Fruit fly (Drosophila melanogaster): Measurements from ENCODE around the gene p130CAS.
A peak's percentile ranks its signal among the peaks of the same experiment; 100 is the strongest.

The p130CAS gene

DNA sequence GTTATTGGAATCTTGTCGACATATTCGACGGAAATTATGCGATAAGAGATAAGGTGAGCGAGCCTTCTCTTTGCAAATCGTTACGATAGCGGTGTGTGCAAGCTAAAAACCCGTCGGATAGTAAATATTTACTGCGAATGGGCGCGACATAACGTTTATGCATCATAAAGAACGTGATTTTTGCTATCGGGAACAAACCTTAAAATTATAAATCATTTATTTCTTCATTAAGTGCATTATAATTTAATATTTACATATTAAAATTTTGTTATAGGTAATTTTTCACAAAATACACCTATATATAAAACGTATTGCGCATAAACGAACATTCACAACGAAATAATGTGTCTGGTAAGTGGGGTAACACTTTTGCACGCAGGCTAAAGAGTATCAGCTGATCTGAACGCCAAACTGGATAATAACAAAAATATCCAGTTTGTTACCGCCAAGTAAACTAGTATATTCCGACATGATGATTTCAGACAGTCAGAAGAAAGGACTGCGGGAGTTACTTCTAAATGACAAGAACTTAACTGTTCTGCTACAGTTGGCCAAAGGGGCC, 53.1 kb downstream of the p130CAS start, which contains the start of the genes Gk1 and CG13876 (continued):
- TF ChIP-seq CG4707 (GFP tag; optimal IDR thresholded peaks at IDR 0.05) (peak; percentile 76), exex (tag; optimal IDR thresholded peaks at IDR 0.05) (peak; percentile 91), fru (optimal IDR thresholded peaks at IDR 0.05) (no peak), wek (GFP tag; optimal IDR thresholded peaks at IDR 0.05) (peak; percentile 51), Ravus (GFP tag; IDR thresholded peaks at IDR 0.05) (peak; percentile 77), sisA (GFP tag; IDR thresholded peaks at IDR 0.05) (peak; percentile 81), ap (GFP tag; IDR thresholded peaks at IDR 0.05) (peak; percentile 89), nerfin-2 (GFP tag; IDR thresholded peaks at IDR 0.05; ENCODE audit: partially characterized antibody) (no peak), CG16779 (GFP tag; IDR thresholded peaks at IDR 0.05) (peak; percentile 83), slp2 (GFP tag; optimal IDR thresholded peaks at IDR 0.05) (peak; percentile 42), bcd (GFP tag; optimal IDR thresholded peaks at IDR 0.05) (peak; percentile 94), CG10366 (GFP tag; IDR thresholded peaks at IDR 0.05) (peak; percentile 93), CG2678 (tag; optimal IDR thresholded peaks at IDR 0.05) (peak; percentile 98), Nf-YA (GFP tag; IDR thresholded peaks at IDR 0.05) (peak; percentile 89), CG8765 (GFP tag; IDR thresholded peaks at IDR 0.05) (peak; percentile 75; the same call in 1 of the 2 replicates), CG10979 (tag; optimal IDR thresholded peaks at IDR 0.05) (peak; percentile 96), Nf-YC (tag; optimal IDR thresholded peaks at IDR 0.05) (peak; percentile 90), CG7271 (tag; optimal IDR thresholded peaks at IDR 0.05) (peak; percentile 94), CG12744 (GFP tag; optimal IDR thresholded peaks at IDR 0.05) (peak; percentile 62), CG9215 (GFP tag; IDR thresholded peaks at IDR 0.05) (peak; percentile 81), repo (GFP tag; optimal IDR thresholded peaks at IDR 0.05) (no peak), CG11560 (tag; IDR thresholded peaks at IDR 0.05) (peak; percentile 60; the same call in 1 of the 3 replicates), sens-2 (GFP tag; IDR thresholded peaks at IDR 0.05) (peak; percentile 84), CG9876 (GFP tag; optimal IDR thresholded peaks at IDR 0.05) (no peak), CG18262 (tag; optimal IDR thresholded peaks at IDR 0.05) (peak; percentile 97), BtbVII (GFP tag; optimal IDR thresholded peaks at IDR 0.05) (peak; percentile 97), CG42726 (GFP tag; IDR thresholded peaks at IDR 0.05; ENCODE audit: partially characterized antibody) (no peak), CG7839 (tag; optimal IDR thresholded peaks at IDR 0.05) (peak; percentile 97), CG8944 (GFP tag; optimal IDR thresholded peaks at IDR 0.05) (peak; percentile 17), Optix (GFP tag; IDR thresholded peaks at IDR 0.05) (peak; percentile 72; the same call in 2 of the 3 replicates), CG31224 (GFP tag; IDR thresholded peaks at IDR 0.05) (peak; percentile 88), schlank (tag; optimal IDR thresholded peaks at IDR 0.05) (peak; percentile 90), CG11696 (GFP tag; IDR thresholded peaks at IDR 0.05) (peak; percentile 88), CG3838 (GFP tag; optimal IDR thresholded peaks at IDR 0.05) (peak; percentile 68), CG14441 (GFP tag; IDR thresholded peaks at IDR 0.05) (peak; percentile 90), Camta (GFP tag; optimal IDR thresholded peaks at IDR 0.05) (peak; percentile 44), CG30403 (GFP tag; optimal IDR thresholded peaks at IDR 0.05) (peak; percentile 94), Chrac-16 (GFP tag; optimal IDR thresholded peaks at IDR 0.05) (peak; percentile 90), NK7.1 (GFP tag; optimal IDR thresholded peaks at IDR 0.05) (no peak), CG2129 (GFP tag; IDR thresholded peaks at IDR 0.05; ENCODE audit: partially characterized antibody) (no peak), CG7556 (GFP tag; optimal IDR thresholded peaks at IDR 0.05) (peak; percentile 95), CG12236 (GFP tag; optimal IDR thresholded peaks at IDR 0.05) (no peak), cas (GFP tag; IDR thresholded peaks at IDR 0.05) (peak; percentile 83), CG17361 (GFP tag; IDR thresholded peaks at IDR 0.05) (peak; percentile 96), Usf (GFP tag; optimal IDR thresholded peaks at IDR 0.05) (peak; percentile 78), Side (GFP tag; optimal IDR thresholded peaks at IDR 0.05) (peak; percentile 45), C15 (GFP tag; IDR thresholded peaks at IDR 0.05) (peak; percentile 79; the same call in 1 of the 3 replicates), toy (GFP tag; IDR thresholded peaks at IDR 0.05) (peak; percentile 82), lilli (GFP tag; optimal IDR thresholded peaks at IDR 0.05) (peak; percentile 86), HmgZ (tag; optimal IDR thresholded peaks at IDR 0.05) (peak; percentile 98), Hmr (GFP tag; optimal IDR thresholded peaks at IDR 0.05) (peak; percentile 98)

All from whole organism, embryonic.